Worm (Caenorhabditis elegans): Measurements from ENCODE around the gene B0432.7.

- TF ChIP-seq unc-130 (GFP tag; optimal IDR thresholded peaks at IDR 0.05) (no peak), mes-4 (tag; optimal IDR thresholded peaks at IDR 0.05) (no peak), lin-26 (GFP tag; IDR thresholded peaks at IDR 0.05) (no peak), ztf-22 (GFP tag; optimal IDR thresholded peaks at IDR 0.05) (no peak), madf-3 (GFP tag; IDR thresholded peaks at IDR 0.05) (no peak)
These were observed 41.1 kb downstream of the B0432.7 start, which contains the start of gene Y43H11AL.1 for ce11 chrII:232641-233040.
